Worm (Caenorhabditis elegans) whole organism, L4 larva: ENCODE results near the gene mec-17.

Experiments
- aly-2 ChIP-seq: sonication (generic microtip); optimal IDR thresholded peaks from 2 replicates; lab custom pipeline; 2018; ENCODE audit warnings: missing biosample characterization, missing genetic modification characterization
- dve-1 ChIP-seq: sonication (generic microtip); optimal IDR thresholded peaks from 2 replicates; lab custom pipeline; 2017; ENCODE audit warnings: antibody characterized with exemption, mild to moderate bottlenecking, missing genetic modification characterization, missing compliant biosample characterization; ENCODE audit not compliant: insufficient read depth
- hlh-30 ChIP-seq: sonication (generic microtip); optimal IDR thresholded peaks from 2 replicates; lab custom pipeline; 2017; ENCODE audit warnings: antibody characterized with exemption, mild to moderate bottlenecking, missing genetic modification characterization, missing compliant biosample characterization; ENCODE audit not compliant: insufficient read depth
- lin-39 ChIP-seq: fragments of 150-350 bp; optimal IDR thresholded peaks from 2 replicates; lab custom pipeline; 2014; ENCODE audit warnings: missing biosample characterization, missing genetic modification reagents, missing genetic modification characterization
- lsy-2 ChIP-seq, 2 experiments: fragments of 150-350 bp in 1 of 2; sonication (generic microtip) in 1 of 2; optimal IDR thresholded peaks; 2 replicates each; lab custom pipeline; 2014 to 2017; ENCODE audit warnings: missing biosample characterization in 2 of 2, missing genetic modification characterization in 2 of 2
- nhr-41 ChIP-seq: fragments of 200-800 bp; sonication (Bioruptor generic); IDR thresholded peaks from 2 replicates; pipeline ENCODE4 v1.3.6; 2022; ENCODE audit warnings: missing genetic modification reagents, missing genetic modification characterization, missing compliant biosample characterization
- nhr-42 ChIP-seq: fragments of 200-800 bp; sonication (Bioruptor generic); IDR thresholded peaks from 2 replicates; pipeline ENCODE4 v1.3.6; 2022; ENCODE audit warnings: missing genetic modification characterization, missing compliant biosample characterization
- pha-4 ChIP-seq, 2 experiments: fragments of 150-350 bp in 1 of 2; fragments of 200-800 bp in 1 of 2; sonication (Bioruptor generic) in 1 of 2; IDR thresholded peaks in 1 of 2; optimal IDR thresholded peaks in 1 of 2; 2 replicates each; pipeline versions ENCODE4 v1.3.6 to Lab custom; 2014 to 2022; ENCODE audit warnings: missing genetic modification characterization in 2 of 2, missing genetic modification reagents in 2 of 2, missing biosample characterization in 1 of 2, missing compliant biosample characterization in 1 of 2
- ztf-7 ChIP-seq: fragments of 150-350 bp; optimal IDR thresholded peaks from 2 replicates; lab custom pipeline; 2014; ENCODE audit warnings: missing biosample characterization, missing genetic modification characterization

DNA sequence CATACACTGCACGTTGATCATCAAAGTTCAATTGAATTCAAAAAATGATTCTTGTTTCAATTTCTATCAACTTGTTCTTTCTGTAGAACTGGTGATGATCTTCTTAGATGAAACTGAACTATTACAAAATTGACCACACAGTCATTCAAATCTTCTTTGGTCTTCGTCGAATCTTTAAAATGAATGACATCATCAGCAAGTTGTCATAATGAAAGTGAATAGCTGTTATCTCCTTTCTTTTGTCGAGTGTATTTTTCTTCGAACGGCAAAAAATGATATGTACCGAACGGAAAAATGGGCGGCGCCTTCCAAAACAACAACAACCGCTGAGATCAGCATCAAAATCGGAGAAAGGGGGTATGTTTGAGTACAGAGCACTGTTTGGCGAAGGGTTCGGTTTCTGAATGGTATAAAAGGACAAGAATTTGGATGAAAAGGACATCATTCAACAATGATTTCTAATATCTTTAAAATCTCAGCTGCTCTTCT is 9.5 kb downstream of the mec-17 start, which contains the start of gene ora-1:
- TF ChIP-seq ztf-7 (tag; lab: Kevin White, UChicago): no peak
- TF ChIP-seq pha-4 (GFP tag; IDR thresholded peaks at IDR 0.05; lab: Robert Waterston, UW): no peak
- TF ChIP-seq pha-4 (tag; optimal IDR thresholded peaks at IDR 0.05; lab: Kevin White, UChicago): no peak
- TF ChIP-seq lsy-2 (tag; optimal IDR thresholded peaks at IDR 0.05; lab: Kevin White, UChicago): no peak
- no peak for TF ChIP-seq dve-1 (tag; lab: Kevin White, UChicago)
- TF ChIP-seq aly-2 (tag; lab: Kevin White, UChicago): no peak
- TF ChIP-seq nhr-41 (GFP tag; lab: Robert Waterston, UW): no peak
- no peak for TF ChIP-seq nhr-42
- no peak for TF ChIP-seq lin-39 (tag; lab: Kevin White, UChicago)
- TF ChIP-seq hlh-30 (tag; lab: Kevin White, UChicago): no peak
